Worm (Caenorhabditis elegans) whole organism, L4 larva: ENCODE measurements around the gene pad-2.
A peak's percentile ranks its signal among the peaks of the same experiment; 100 is the strongest.

Source experiments
- ctbp-1 ChIP-seq: fragments of 200-800 bp; sonication (Bioruptor generic); IDR thresholded peaks from 2 replicates; pipeline ENCODE4 v1.3.6; 2022; ENCODE audit warnings: missing genetic modification reagents, missing genetic modification characterization, missing compliant biosample characterization
- hif-1 ChIP-seq, 2 experiments: sonication (generic microtip); optimal IDR thresholded peaks; 2 replicates each; lab custom pipeline; 2016 to 2017; ENCODE audit warnings: missing compliant biosample characterization in 2 of 2, missing genetic modification characterization in 2 of 2, missing genetic modification reagents in 2 of 2, missing genotype in 2 of 2, mild to moderate bottlenecking in 1 of 2
- mxl-2 ChIP-seq: fragments of 200-800 bp; sonication (Bioruptor generic); conservative IDR thresholded peaks from 2 replicates; pipeline ENCODE4 v1.3.6; 2022; ENCODE audit warnings: missing genetic modification reagents, missing genetic modification characterization, missing compliant biosample characterization

DNA sequence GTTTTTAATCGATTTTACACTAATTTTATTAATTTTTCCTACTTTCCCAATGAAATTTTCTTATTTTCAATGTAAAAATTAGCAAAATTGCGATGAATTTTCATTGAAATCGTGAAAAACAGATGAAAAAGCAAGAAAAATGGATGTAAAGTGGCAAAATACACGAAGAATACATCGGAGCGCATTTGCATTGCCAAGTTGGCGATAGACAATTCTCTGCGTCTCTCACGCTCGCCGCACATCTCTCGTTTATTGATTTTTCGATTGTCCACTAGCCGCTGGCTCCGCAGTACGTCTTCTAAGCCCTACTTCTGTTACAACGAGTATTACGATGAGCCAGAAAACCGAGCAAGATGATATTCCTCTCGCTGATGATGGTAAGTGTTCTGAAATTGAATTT, 39.8 kb downstream of the pad-2 start, which contains the start of gene unc-69:
- TF ChIP-seq mxl-2 (GFP tag; lab: Robert Waterston, UW) (no peak), hif-1 (tag; optimal IDR thresholded peaks at IDR 0.05; lab: Kevin White, UChicago) (peak in 1 of 2 experiments; percentile 44), ctbp-1 (GFP tag; lab: Robert Waterston, UW) (no peak)
